Fruit fly (Drosophila melanogaster) ovary, adult (tissue): ENCODE results near the gene CG7059.

Experiments used
- CG17801 ChIP-seq: fragments of 200-800 bp; optimal IDR thresholded peaks from 2 replicates; lab custom pipeline; 2019; ENCODE audit warnings: missing biosample characterization, mild to moderate bottlenecking, missing genetic modification characterization, moderate library complexity; ENCODE audit not compliant: partially characterized antibody

Gene CG7059

dm6 chr3R:22389614-22390013, at the start of gene CG7059, which contains the start of gene CAH8:
TSS of gene CG7059 (plus strand) at chr3R:22389780.
TSS of gene CAH8 (minus strand) at chr3R:22389714.
- TF ChIP-seq CG17801 (GFP tag; lab: Kevin White, UChicago) = no peak

DNA sequence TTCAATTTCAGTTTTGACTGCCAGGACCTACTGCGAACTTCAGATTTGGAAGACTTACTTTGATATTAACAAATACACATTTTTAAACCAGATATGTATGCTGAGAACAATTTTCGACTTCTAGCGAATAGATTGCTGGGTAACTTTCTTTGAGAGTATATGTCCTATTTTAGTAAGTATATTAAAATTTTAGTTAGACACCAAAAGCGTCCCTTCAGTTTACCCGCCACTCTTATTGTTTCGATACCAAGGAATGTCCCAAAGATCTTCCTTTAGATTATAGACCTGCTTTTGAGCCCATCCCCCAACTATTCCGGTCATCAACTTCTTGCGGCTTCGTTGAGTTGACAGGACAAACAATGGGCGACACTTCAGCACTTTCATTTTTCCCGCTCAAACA, 49.4 kb upstream of the CG7059 start, which contains the start of gene CG5388:
CG5388 (minus strand) TSS at position 101 of the 400 bp plus-strand sequence.
- TF ChIP-seq CG17801 (GFP tag; lab: Kevin White, UChicago) = no peak

DNA sequence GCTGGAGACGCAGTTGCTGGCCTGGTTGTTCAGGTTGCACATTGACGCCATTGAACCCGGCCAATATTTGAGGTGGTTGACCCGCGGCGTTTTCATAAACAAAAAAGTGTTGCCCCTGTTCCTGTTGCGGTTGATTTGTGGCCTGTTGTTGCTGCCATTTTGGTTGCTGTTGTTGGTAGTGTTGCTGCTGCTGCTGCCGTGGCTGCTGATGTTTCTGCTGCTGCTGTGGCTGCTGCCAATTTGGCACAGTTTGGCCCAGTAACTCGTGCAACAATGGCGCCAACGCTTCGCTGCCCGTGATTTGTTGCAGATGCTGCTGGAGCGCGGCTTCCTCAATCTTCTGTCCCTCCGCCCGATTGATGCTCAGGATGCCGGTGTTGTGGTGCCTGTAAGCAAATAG, 47.9 kb upstream of the CG7059 start:
- no peak for TF ChIP-seq CG17801 (GFP tag; lab: Kevin White, UChicago)

- TF ChIP-seq CG17801 (GFP tag; lab: Kevin White, UChicago) = no peak
Observed at dm6 chr3R:22342151-22342550, 47.4 kb upstream of the CG7059 start, which contains the start of gene CG5386. TSS of gene CG5386 (minus strand) at chr3R:22342251.

dm6 chr3R:22342708-22343107, 46.9 kb upstream of the CG7059 start:
- TF ChIP-seq CG17801 (GFP tag; lab: Kevin White, UChicago) = no peak

DNA sequence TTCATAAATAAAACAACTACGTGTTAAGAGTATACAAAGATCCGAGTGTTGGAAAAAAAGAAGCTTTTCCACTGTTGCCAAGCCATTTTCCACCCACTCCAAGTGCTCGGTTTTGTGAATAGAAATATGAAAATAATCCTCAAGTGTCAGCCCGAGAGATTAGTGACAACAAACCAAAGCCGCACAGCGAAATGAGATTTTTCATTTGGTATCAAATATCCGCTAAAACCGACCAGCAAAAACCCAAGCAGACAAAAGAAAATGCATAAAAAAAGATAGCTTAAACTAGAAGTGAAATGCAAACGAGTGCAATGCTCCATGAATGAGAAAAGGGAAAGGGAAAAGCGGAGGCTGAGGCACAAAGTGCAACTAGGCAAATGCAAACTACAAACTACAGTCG, 38.2 kb upstream of the CG7059 start, which contains the start of gene rdhB:
rdhB (plus strand) TSS at position 301 of the 400 bp plus-strand sequence.
- TF ChIP-seq CG17801 (GFP tag; lab: Kevin White, UChicago) = no peak

DNA sequence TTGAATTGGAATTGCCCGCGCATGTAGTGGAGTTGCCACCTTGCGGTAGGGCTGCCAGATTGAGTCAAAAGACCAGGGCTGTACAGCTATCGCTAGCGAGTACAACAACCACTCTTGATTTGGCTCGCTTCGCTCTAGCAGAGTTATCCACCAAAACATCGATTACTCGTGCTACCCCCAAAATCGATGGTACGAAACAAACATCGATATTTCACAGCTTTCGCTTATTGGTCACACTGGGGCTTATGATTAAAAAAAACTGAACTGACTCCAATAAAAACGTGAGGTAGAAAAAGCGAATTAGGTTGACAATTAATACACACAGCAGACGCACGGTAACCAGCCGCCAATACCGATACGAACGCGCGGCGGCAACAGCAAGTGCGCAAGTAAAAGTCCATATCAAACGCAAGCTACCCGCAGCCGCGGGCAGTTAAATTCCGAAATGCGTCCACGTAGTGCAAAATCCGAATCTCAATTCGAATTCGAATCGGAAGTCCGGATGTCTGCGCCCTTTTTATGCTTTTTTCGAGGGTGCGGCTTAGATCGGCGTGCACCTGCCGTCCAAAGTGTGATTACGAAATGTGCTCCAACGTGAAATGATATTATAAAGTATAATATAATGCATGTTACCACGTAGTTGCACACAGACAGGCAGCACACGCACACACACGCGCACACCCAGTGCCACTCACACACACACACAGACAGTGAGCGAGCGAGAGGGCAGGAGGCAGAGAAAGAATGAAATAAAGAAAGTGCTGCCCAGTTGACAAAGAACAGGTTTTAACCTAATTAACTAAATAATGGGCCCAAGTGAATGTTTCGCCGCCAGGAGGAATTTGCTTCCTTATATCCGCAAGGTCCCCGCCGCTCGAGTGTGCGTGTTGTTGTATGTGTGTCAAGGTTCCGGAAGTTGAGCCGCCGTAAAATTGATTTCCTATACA, 32.8 kb upstream of the CG7059 start, which contains the start of gene Sar1:
Sar1 (plus strand) TSS at position 222 of the 947 bp plus-strand sequence.
- peak; percentile 14 for TF ChIP-seq CG17801 (GFP tag; lab: Kevin White, UChicago)

DNA sequence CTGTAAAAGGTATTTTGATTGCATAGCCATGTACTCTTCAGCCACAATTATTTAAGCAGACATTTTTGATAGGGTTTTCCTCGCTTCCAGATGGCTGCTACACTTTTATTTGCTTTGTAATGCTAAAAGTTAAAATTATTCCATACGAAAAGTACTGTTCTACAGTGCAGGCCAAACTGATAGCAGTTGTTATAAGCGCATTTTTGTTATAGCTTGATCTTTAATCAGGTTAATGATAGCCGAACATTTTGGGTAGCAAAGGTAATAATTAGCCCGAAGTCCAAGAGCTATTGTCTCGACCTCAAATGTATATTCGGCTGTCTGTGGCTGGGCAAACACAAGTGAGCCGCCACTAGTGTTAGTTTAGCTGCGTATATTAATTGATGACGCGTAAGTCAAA, 31.6 kb upstream of the CG7059 start:
- TF ChIP-seq CG17801 (GFP tag; lab: Kevin White, UChicago) = no peak

dm6 chr3R:22358810-22359209, 30.8 kb upstream of the CG7059 start:
- TF ChIP-seq CG17801 (GFP tag; lab: Kevin White, UChicago) = no peak

DNA sequence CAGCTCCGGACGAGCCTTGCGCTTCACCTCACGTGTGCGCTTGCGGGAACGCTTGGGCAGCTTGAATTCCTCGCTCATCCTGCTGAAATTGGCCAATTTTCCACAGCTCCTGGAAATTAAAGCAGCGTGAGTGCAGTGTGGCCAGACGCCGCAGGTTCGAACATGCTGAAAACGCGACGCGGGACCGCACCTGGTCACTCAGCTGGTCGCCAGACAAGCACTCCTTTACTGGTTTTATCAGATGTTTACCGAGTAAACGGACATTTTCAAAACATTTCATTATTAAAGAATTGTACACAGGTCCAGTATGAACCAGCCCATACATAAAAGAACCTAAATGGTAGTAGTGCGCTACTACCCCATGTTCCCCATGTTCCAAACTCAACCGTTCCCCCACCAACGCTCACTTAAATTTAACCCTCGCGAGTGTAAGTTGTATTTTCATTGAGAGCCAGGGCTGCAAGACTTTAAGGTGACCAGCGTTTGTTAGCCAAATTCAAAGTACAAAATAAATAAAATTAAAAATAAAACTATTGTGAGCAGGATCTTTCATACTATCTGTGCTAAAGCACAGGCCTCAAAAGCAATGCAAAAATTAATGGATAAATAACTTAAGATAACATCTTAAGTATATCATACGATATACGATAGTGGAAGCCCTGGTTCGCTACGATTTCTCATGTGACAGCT, 27.2 kb upstream of the CG7059 start, which contains the start of the genes JMJD6, CG7071 and Muted:
JMJD6 (minus strand) TSS at position 154 of the 690 bp plus-strand sequence.
CG7071 (plus strand) TSS at position 403 of the 690 bp plus-strand sequence.
Muted (plus strand) TSS at position 403 of the 690 bp plus-strand sequence.
- peak; percentile 82 for TF ChIP-seq CG17801 (GFP tag; lab: Kevin White, UChicago)

DNA sequence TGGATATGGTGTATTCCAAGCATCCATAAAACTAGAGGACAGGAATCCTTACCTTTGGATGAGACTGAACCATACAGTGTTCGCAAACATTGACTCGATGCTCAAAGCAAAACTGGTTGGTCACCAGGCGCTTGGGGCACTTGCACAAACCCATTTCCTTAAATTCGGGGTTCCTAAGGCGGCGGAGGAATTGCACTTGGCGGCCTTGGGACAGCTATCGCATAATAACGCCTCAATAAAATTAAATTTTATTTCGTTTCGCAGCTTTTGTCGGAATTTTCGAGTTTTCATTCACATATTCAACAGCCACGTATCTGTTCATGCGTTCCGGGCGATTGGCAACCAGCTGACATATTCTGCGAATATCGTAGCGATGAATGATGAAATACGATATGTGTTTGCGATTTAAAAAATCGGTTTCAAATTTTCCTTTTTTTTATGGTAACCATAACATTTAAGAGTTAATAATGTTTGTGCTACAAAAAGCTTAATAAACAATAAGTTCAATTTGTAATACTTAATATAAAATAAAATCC, 23.9 kb upstream of the CG7059 start, which contains the start of gene CG5382:
CG5382 (minus strand) TSS at position 324 of the 536 bp plus-strand sequence.
- TF ChIP-seq CG17801 (GFP tag; lab: Kevin White, UChicago) = peak; percentile 26

dm6 chr3R:22367126-22368076, 22.2 kb upstream of the CG7059 start, which contains the start of the genes Polr3F and PyK:
TSS of gene Polr3F (minus strand) at chr3R:22367373.
TSS of gene PyK (plus strand) at chr3R:22367536.
- peak; percentile 87 for TF ChIP-seq CG17801 (GFP tag; lab: Kevin White, UChicago)

dm6 chr3R:22368077-22368776, 21.4 kb upstream of the CG7059 start:
- TF ChIP-seq CG17801 (GFP tag; lab: Kevin White, UChicago) = no peak
